Worm (Caenorhabditis elegans): ENCODE data around the gene ztf-22.

ce11 chrII:13255291-13255690 is 30.3 kb downstream of the ztf-22 start:
- TF ChIP-seq dao-5 (tag; optimal IDR thresholded peaks at IDR 0.05) (no peak), W03F9.2 (tag; optimal IDR thresholded peaks at IDR 0.05) (no peak), him-1 (tag; optimal IDR thresholded peaks at IDR 0.05) (no peak)
